Fruit fly (Drosophila melanogaster) whole organism, embryonic: ENCODE results near the gene CG31139.
A peak's percentile ranks its signal among the peaks of the same experiment; 100 is the strongest.

Experiments used
- ATbp ChIP-seq: fragments of 200-800 bp; sonication (Bioruptor generic); optimal IDR thresholded peaks from 2 replicates; lab custom pipeline; 2017; ENCODE audit warnings: missing biosample characterization, mild to moderate bottlenecking, missing genetic modification characterization, missing genetic modification reagents
- Atf-2 ChIP-seq: fragments of 200-800 bp; sonication (Bioruptor generic); optimal IDR thresholded peaks from 2 replicates; lab custom pipeline; 2016; ENCODE audit warnings: missing biosample characterization, missing genetic modification characterization
- CG10979 ChIP-seq: fragments of 200-800 bp; sonication (Bioruptor generic); optimal IDR thresholded peaks from 2 replicates; lab custom pipeline; 2018; ENCODE audit warnings: missing biosample characterization, mild to moderate bottlenecking, missing genetic modification characterization, moderate library complexity
- CG15696 ChIP-seq: fragments of 200-800 bp; sonication (Bioruptor generic); optimal IDR thresholded peaks from 2 replicates; lab custom pipeline; 2019; ENCODE audit warnings: missing biosample characterization, mild to moderate bottlenecking, missing genetic modification characterization, moderate library complexity
- CG17359 ChIP-seq: fragments of 200-800 bp; sonication (Bioruptor generic); optimal IDR thresholded peaks from 3 replicates; lab custom pipeline; 2018; ENCODE audit warnings: missing biosample characterization, mild to moderate bottlenecking, missing genetic modification characterization, moderate library complexity
- CG18599 ChIP-seq: fragments of 200-800 bp; sonication (Bioruptor generic); optimal IDR thresholded peaks from 3 replicates; lab custom pipeline; 2017; ENCODE audit warnings: missing biosample characterization, missing genetic modification characterization, mild to moderate bottlenecking, moderate library complexity, missing genetic modification reagents
- CG2199 ChIP-seq: fragments of 200-800 bp; sonication (Bioruptor generic); IDR thresholded peaks from 3 replicates; pipeline ENCODE4 v1.3.6; 2022; ENCODE audit warnings: missing biosample characterization, missing genetic modification characterization
- CG3065 ChIP-seq: fragments of 200-800 bp; sonication (Bioruptor generic); optimal IDR thresholded peaks from 2 replicates; lab custom pipeline; 2016; ENCODE audit warnings: missing biosample characterization, missing genetic modification characterization
- CG3163 ChIP-seq: fragments of 200-800 bp; sonication (Bioruptor generic); optimal IDR thresholded peaks from 3 replicates; lab custom pipeline; 2016; ENCODE audit warnings: missing biosample characterization, missing genetic modification characterization
- CG32767 ChIP-seq: fragments of 200-800 bp; sonication (Bioruptor generic); IDR thresholded peaks from 2 replicates; pipeline ENCODE4 v1.3.6; 2022; ENCODE audit warnings: missing biosample characterization, missing genetic modification characterization
- CG3847 ChIP-seq: fragments of 200-800 bp; sonication (Bioruptor generic); IDR thresholded peaks from 2 replicates; pipeline ENCODE4 v1.3.6; 2022; ENCODE audit warnings: missing biosample characterization, missing genetic modification characterization
- CG4424 ChIP-seq: fragments of 200-800 bp; sonication (Bioruptor generic); optimal IDR thresholded peaks from 3 replicates; lab custom pipeline; 2016; ENCODE audit warnings: missing biosample characterization, missing genetic modification characterization
- CG5180 ChIP-seq: fragments of 200-800 bp; sonication (Bioruptor generic); optimal IDR thresholded peaks from 3 replicates; lab custom pipeline; 2017; ENCODE audit warnings: missing biosample characterization, missing genetic modification characterization, mild to moderate bottlenecking, moderate library complexity, missing genetic modification reagents
- CG8924 ChIP-seq: fragments of 200-800 bp; optimal IDR thresholded peaks from 3 replicates; lab custom pipeline; 2019; ENCODE audit warnings: missing biosample characterization, mild to moderate bottlenecking, missing genetic modification characterization, moderate library complexity
- CHES-1-like ChIP-seq: fragments of 200-800 bp; sonication (Bioruptor generic); optimal IDR thresholded peaks from 2 replicates; lab custom pipeline; 2016; ENCODE audit warnings: missing biosample characterization, missing genetic modification characterization
- Gug ChIP-seq: fragments of 200-800 bp; sonication (Bioruptor generic); IDR thresholded peaks from 4 replicates; pipeline ENCODE4 v1.3.6; 2022; ENCODE audit warnings: missing biosample characterization, missing genetic modification characterization
- Hand ChIP-seq: fragments of 200-800 bp; sonication (Bioruptor generic); optimal IDR thresholded peaks from 2 replicates; lab custom pipeline; 2017; ENCODE audit warnings: mild to moderate bottlenecking, missing biosample characterization, missing genetic modification reagents, missing genetic modification characterization
- Hr51 ChIP-seq, 2 experiments: fragments of 200-800 bp; sonication (Bioruptor generic); optimal IDR thresholded peaks; 2 replicates in 1 of 2; 3 replicates in 1 of 2; lab custom pipeline; 2016 to 2018; ENCODE audit warnings: missing biosample characterization in 2 of 2, missing genetic modification characterization in 2 of 2, mild to moderate bottlenecking in 1 of 2, moderate library complexity in 1 of 2
- Oli ChIP-seq: fragments of 200-800 bp; sonication (Bioruptor generic); optimal IDR thresholded peaks from 2 replicates; lab custom pipeline; 2018; ENCODE audit warnings: missing biosample characterization, mild to moderate bottlenecking, missing genetic modification characterization, moderate library complexity
- Poxn ChIP-seq: fragments of 200-800 bp; sonication (Bioruptor generic); IDR thresholded peaks from 2 replicates; pipeline ENCODE4 v1.3.6; 2022; ENCODE audit warnings: missing biosample characterization, missing genetic modification characterization
- Tbp ChIP-seq: fragments of >200 bp; optimal IDR thresholded peaks from 2 replicates; lab custom pipeline; 2018; ENCODE audit warnings: missing biosample characterization, missing genetic modification characterization
- Xrp1 ChIP-seq: fragments of 200-800 bp; sonication (Bioruptor generic); IDR thresholded peaks from 2 replicates; pipeline ENCODE4 v1.3.6; 2022; ENCODE audit warnings: missing biosample characterization, missing genetic modification characterization
- abd-A ChIP-seq: fragments of 200-800 bp; sonication (Bioruptor generic); optimal IDR thresholded peaks from 3 replicates; lab custom pipeline; 2019; ENCODE audit warnings: missing biosample characterization, mild to moderate bottlenecking, missing genetic modification characterization, moderate library complexity
- bowl ChIP-seq: fragments of 200-800 bp; sonication (Bioruptor generic); IDR thresholded peaks from 2 replicates; pipeline ENCODE4 v1.3.6; 2022; ENCODE audit warnings: missing biosample characterization, missing genetic modification characterization
- crp ChIP-seq, 2 experiments: fragments of 200-800 bp; sonication (Bioruptor generic); optimal IDR thresholded peaks; 2 replicates in 1 of 2; 3 replicates in 1 of 2; lab custom pipeline; 2017; ENCODE audit warnings: missing biosample characterization in 2 of 2, missing genetic modification characterization in 2 of 2, mild to moderate bottlenecking in 1 of 2, moderate library complexity in 1 of 2
- dmrt11E ChIP-seq: fragments of 200-800 bp; sonication (Bioruptor generic); optimal IDR thresholded peaks from 3 replicates; lab custom pipeline; 2018; ENCODE audit warnings: missing biosample characterization, mild to moderate bottlenecking, missing genetic modification characterization, moderate library complexity
- dmrt99B ChIP-seq: fragments of 200-800 bp; sonication (Bioruptor generic); optimal IDR thresholded peaks from 2 replicates; lab custom pipeline; 2018; ENCODE audit warnings: missing biosample characterization, mild to moderate bottlenecking, missing genetic modification characterization, moderate library complexity
- gfzf ChIP-seq: fragments of 200-800 bp; sonication (Bioruptor generic); optimal IDR thresholded peaks from 2 replicates; lab custom pipeline; 2016; ENCODE audit warnings: missing biosample characterization, mild to moderate bottlenecking, missing genetic modification characterization, moderate library complexity
- hb ChIP-seq: fragments of 200-800 bp; sonication (Bioruptor generic); IDR thresholded peaks from 3 replicates; pipeline ENCODE4 v1.3.6; 2022; ENCODE audit warnings: missing biosample characterization, missing genetic modification characterization; ENCODE audit not compliant: partially characterized antibody
- kah ChIP-seq: fragments of 200-800 bp; sonication (Bioruptor generic); optimal IDR thresholded peaks from 2 replicates; lab custom pipeline; 2018; ENCODE audit warnings: missing biosample characterization, mild to moderate bottlenecking, missing genetic modification characterization
- kni ChIP-seq: fragments of 200-800 bp; sonication (Bioruptor generic); optimal IDR thresholded peaks from 3 replicates; lab custom pipeline; 2017; ENCODE audit warnings: mild to moderate bottlenecking, missing biosample characterization, missing genetic modification reagents, missing genetic modification characterization
- mirr ChIP-seq: fragments of 200-800 bp; sonication (Bioruptor generic); optimal IDR thresholded peaks from 3 replicates; lab custom pipeline; 2018; ENCODE audit warnings: missing biosample characterization, mild to moderate bottlenecking, missing genetic modification characterization
- mld ChIP-seq: fragments of 200-800 bp; sonication (Bioruptor generic); IDR thresholded peaks from 3 replicates; pipeline ENCODE4 v1.3.6; 2022; ENCODE audit warnings: missing biosample characterization, missing genetic modification characterization; ENCODE audit not compliant: partially characterized antibody
- nau ChIP-seq: fragments of 200-800 bp; sonication (Bioruptor generic); optimal IDR thresholded peaks from 3 replicates; lab custom pipeline; 2017; ENCODE audit warnings: missing biosample characterization, mild to moderate bottlenecking, missing genetic modification characterization, missing genetic modification reagents
- oc ChIP-seq: fragments of 200-800 bp; sonication (Bioruptor generic); optimal IDR thresholded peaks from 2 replicates; lab custom pipeline; 2018; ENCODE audit warnings: missing biosample characterization, mild to moderate bottlenecking, missing genetic modification characterization, moderate library complexity
- pnt ChIP-seq: fragments of 200-800 bp; sonication (Bioruptor generic); optimal IDR thresholded peaks from 3 replicates; lab custom pipeline; 2016; ENCODE audit warnings: missing biosample characterization, missing genetic modification characterization
- pros ChIP-seq: fragments of 200-800 bp; sonication (Bioruptor generic); optimal IDR thresholded peaks from 3 replicates; lab custom pipeline; 2019; ENCODE audit warnings: missing biosample characterization, mild to moderate bottlenecking, missing genetic modification characterization, moderate library complexity
- psq ChIP-seq: fragments of 200-800 bp; sonication (Bioruptor generic); optimal IDR thresholded peaks from 2 replicates; lab custom pipeline; 2017; ENCODE audit warnings: missing biosample characterization, missing genetic modification characterization
- scrt ChIP-seq: fragments of 200-800 bp; sonication (Bioruptor generic); optimal IDR thresholded peaks from 2 replicates; lab custom pipeline; 2018; ENCODE audit warnings: missing biosample characterization, mild to moderate bottlenecking, missing genetic modification characterization, moderate library complexity
- sens ChIP-seq: fragments of 200-800 bp; sonication (Bioruptor generic); peaks from one replicate; lab custom pipeline; 2016; ENCODE audit warnings: missing biosample characterization, missing genetic modification characterization
- sens-2 ChIP-seq: fragments of 200-800 bp; sonication (Bioruptor generic); IDR thresholded peaks from 2 replicates; pipeline ENCODE4 v1.3.6; 2022; ENCODE audit warnings: missing biosample characterization, missing genetic modification characterization
- slbo ChIP-seq: fragments of 200-800 bp; sonication (Bioruptor generic); IDR thresholded peaks from 2 replicates; pipeline ENCODE4 v1.3.6; 2022; ENCODE audit warnings: missing biosample characterization, missing genetic modification characterization
- slp2 ChIP-seq: fragments of 200-800 bp; sonication (Bioruptor generic); optimal IDR thresholded peaks from 2 replicates; lab custom pipeline; 2016; ENCODE audit warnings: missing biosample characterization, missing genetic modification characterization
- so ChIP-seq: fragments of 200-800 bp; sonication (Bioruptor generic); IDR thresholded peaks from 3 replicates; pipeline ENCODE4 v1.3.6; 2022; ENCODE audit warnings: missing biosample characterization, missing genetic modification characterization
- sug ChIP-seq: fragments of 200-800 bp; optimal IDR thresholded peaks from 2 replicates; lab custom pipeline; 2019; ENCODE audit warnings: missing biosample characterization, mild to moderate bottlenecking, missing genetic modification characterization, moderate library complexity
- tgo ChIP-seq: fragments of 200-800 bp; sonication (Bioruptor generic); IDR thresholded peaks from 3 replicates; pipeline ENCODE4 v1.3.6; 2022; ENCODE audit warnings: missing biosample characterization, missing genetic modification characterization
- ttk ChIP-seq: fragments of 200-800 bp; sonication (Bioruptor generic); IDR thresholded peaks from 2 replicates; pipeline ENCODE4 v2.1.2; 2022; ENCODE audit warnings: missing biosample characterization, missing genetic modification characterization
- twi ChIP-seq: fragments of 200-800 bp; optimal IDR thresholded peaks from 2 replicates; lab custom pipeline; 2019; ENCODE audit warnings: missing biosample characterization, mild to moderate bottlenecking, missing genetic modification characterization, moderate library complexity
- wor ChIP-seq: fragments of 200-800 bp; sonication (Bioruptor generic); IDR thresholded peaks from 2 replicates; pipeline ENCODE4 v1.3.6; 2022; ENCODE audit warnings: missing biosample characterization, missing genetic modification characterization

The CG31139 gene

dm6 chr3R:22719607-22719949, 29.3 kb downstream of the CG31139 start (continued):
- TF ChIP-seq dmrt11E (tag; lab: Kevin White, UChicago) = peak; percentile 32
- TF ChIP-seq CG10979 (tag; lab: Kevin White, UChicago) = peak; percentile 64
- peak; percentile 46 for TF ChIP-seq CG15696 (tag; lab: Kevin White, UChicago)
- TF ChIP-seq kah (GFP tag; lab: Kevin White, UChicago) = no peak
- TF ChIP-seq slbo (GFP tag; lab: Robert Waterston, UW) = 0 out of 2 replicates have a peak, but pooled peaks have one; percentile 18
- TF ChIP-seq hb (GFP tag; lab: Robert Waterston, UW) = no peak
- TF ChIP-seq gfzf = no peak
- no peak for TF ChIP-seq mld (GFP tag; lab: Robert Waterston, UW)
- TF ChIP-seq dmrt99B (tag; lab: Kevin White, UChicago) = peak; percentile 65
- peak; percentile 60 for TF ChIP-seq Xrp1 (GFP tag; lab: Robert Waterston, UW)
- peak in 1 of 2 experiments; percentile 41 for TF ChIP-seq Hr51 (GFP tag; optimal IDR thresholded peaks at IDR 0.05; lab: Kevin White, UChicago)
- peak; percentile 25 for TF ChIP-seq CG8924 (tag; lab: Kevin White, UChicago)
- no peak for TF ChIP-seq twi
- 0 out of 2 replicates have a peak, but pooled peaks have one; percentile 18 for TF ChIP-seq CG3847
- peak; percentile 86 for TF ChIP-seq sens (GFP tag; lab: Kevin White, UChicago)
- TF ChIP-seq ATbp (GFP tag; lab: Kevin White, UChicago) = peak; percentile 16
- peak; percentile 44 for TF ChIP-seq Oli (tag; lab: Kevin White, UChicago)
- TF ChIP-seq ttk (GFP tag; lab: Robert Waterston, UW) = no peak
- TF ChIP-seq CG18599 (GFP tag; lab: Kevin White, UChicago) = peak; percentile 71
- TF ChIP-seq CG17359 (tag; lab: Kevin White, UChicago) = peak; percentile 62
- no peak for TF ChIP-seq Poxn (GFP tag; lab: Robert Waterston, UW)
- peak; percentile 14 for TF ChIP-seq CG5180 (GFP tag; lab: Kevin White, UChicago)
- no peak for TF ChIP-seq kni (GFP tag; lab: Kevin White, UChicago)
- peak; percentile 27 for TF ChIP-seq pnt (GFP tag; lab: Kevin White, UChicago)

dm6 chr3R:22718937-22719606, 29.8 kb downstream of the CG31139 start:
- TF ChIP-seq Atf-2 = no peak
- TF ChIP-seq CG32767 (GFP tag; lab: Robert Waterston, UW) = no peak
- no peak for TF ChIP-seq psq (GFP tag; lab: Kevin White, UChicago)
- TF ChIP-seq sens-2 (GFP tag; lab: Robert Waterston, UW) = no peak
- TF ChIP-seq nau (GFP tag; lab: Kevin White, UChicago) = no peak
- TF ChIP-seq bowl (GFP tag; lab: Robert Waterston, UW) = no peak
- TF ChIP-seq CG3163 (GFP tag; lab: Kevin White, UChicago) = no peak
- peak; percentile 59 for TF ChIP-seq abd-A (tag; lab: Kevin White, UChicago)
- TF ChIP-seq oc = peak; percentile 42
- TF ChIP-seq crp (GFP tag; optimal IDR thresholded peaks at IDR 0.05; lab: Kevin White, UChicago) = no peak
- no peak for TF ChIP-seq slp2 (GFP tag; lab: Kevin White, UChicago)
- no peak for TF ChIP-seq sug (tag; lab: Kevin White, UChicago)
- 0 out of 3 replicates have a peak, but pooled peaks have one; percentile 39 for TF ChIP-seq CG2199 (GFP tag; lab: Robert Waterston, UW)
- TF ChIP-seq dmrt11E (tag; lab: Kevin White, UChicago) = no peak
- no peak for TF ChIP-seq tgo (GFP tag; lab: Robert Waterston, UW)
- no peak for TF ChIP-seq wor (GFP tag; lab: Robert Waterston, UW)
- TF ChIP-seq CG3065 (GFP tag; lab: Kevin White, UChicago) = no peak
- TF ChIP-seq pros = peak; percentile 99
- no peak for TF ChIP-seq mirr (GFP tag; lab: Kevin White, UChicago)
- no peak for TF ChIP-seq scrt (GFP tag; lab: Kevin White, UChicago)
- no peak for TF ChIP-seq CG4424 (GFP tag; lab: Kevin White, UChicago)
- no peak for TF ChIP-seq Tbp (GFP tag; lab: Kevin White, UChicago)
- no peak for TF ChIP-seq Gug (GFP tag; lab: Robert Waterston, UW)
- TF ChIP-seq CHES-1-like (GFP tag; lab: Kevin White, UChicago) = no peak
- no peak for TF ChIP-seq so
- no peak for TF ChIP-seq Hand
